Fruit fly (Drosophila melanogaster): ENCODE data around the gene Gyc32E.
A peak's percentile ranks its signal among the peaks of the same experiment; 100 is the strongest.

The Gyc32E gene

dm6 chr2L:11148969-11149368 lies at the start of gene Gyc32E:
Gyc32E (minus strand) TSS chr2L:11149101.
- TF ChIP-seq CG8478 (optimal IDR thresholded peaks at IDR 0.05), result no peak

DNA sequence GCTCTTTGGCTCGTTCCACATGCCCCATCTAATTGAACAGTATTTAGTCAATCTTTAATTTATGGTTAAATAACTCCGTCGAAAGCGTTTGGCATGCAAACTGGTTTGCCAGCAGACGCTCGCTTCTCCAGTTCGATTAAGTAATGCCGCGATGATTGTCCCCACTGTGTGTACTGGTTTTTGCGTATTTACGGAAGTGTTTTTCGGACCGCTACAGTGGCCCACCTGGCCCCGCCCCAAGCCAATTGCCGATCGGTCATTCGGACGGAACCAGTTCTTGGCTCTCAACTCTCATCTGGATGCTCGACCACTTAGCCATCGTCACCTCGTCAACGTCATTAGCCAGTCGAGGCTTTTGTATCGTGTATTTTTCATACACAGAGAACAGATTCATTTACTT lies 47.9 kb upstream of the Gyc32E start:
- TF ChIP-seq CTCF (optimal IDR thresholded peaks at IDR 0.05), result no peak
- no peak for TF ChIP-seq CG8478 (optimal IDR thresholded peaks at IDR 0.05)

dm6 chr2L:11196219-11196618 lies 47.3 kb upstream of the Gyc32E start:
- TF ChIP-seq CTCF (optimal IDR thresholded peaks at IDR 0.05) (no peak), CG8478 (optimal IDR thresholded peaks at IDR 0.05) (no peak)

DNA sequence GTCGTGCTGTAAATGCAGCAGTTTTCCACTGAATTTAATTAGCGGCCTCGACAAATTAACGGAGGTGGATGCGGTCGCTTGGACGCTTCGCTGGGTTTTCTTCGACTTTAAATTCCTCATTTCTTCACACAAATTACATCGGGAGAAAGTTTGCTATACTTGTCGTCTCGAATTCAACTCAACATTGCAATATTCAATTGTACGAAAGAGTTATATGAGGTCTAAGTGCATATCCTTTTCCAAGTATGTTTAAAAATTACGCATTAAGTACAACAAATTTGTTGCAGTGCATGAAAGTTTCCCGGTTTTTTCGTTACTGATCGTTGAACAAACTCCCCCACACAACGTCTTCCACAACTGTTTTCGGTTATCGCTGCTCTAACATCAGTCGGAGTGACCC lies 43.8 kb upstream of the Gyc32E start:
- no peak for TF ChIP-seq CG8478 (optimal IDR thresholded peaks at IDR 0.05)
- TF ChIP-seq CTCF (optimal IDR thresholded peaks at IDR 0.05), result no peak

DNA sequence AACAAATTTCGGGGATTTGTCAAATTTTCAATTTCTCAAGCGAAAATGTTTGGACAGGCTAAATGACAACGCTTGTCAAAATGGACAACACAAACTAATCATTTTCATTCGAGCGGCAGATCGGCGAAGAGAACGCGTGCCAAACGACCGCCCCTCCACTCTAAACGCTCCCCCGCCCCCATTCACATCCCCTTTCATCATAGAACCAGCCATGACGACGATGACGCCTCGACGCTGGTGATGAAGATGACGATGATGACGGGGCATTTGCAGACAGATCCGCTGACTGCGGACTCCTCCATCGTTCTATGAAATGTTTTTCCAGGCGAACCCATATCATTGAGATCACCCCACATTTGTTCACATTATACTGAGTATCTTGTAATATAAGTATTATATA lies 41.3 kb upstream of the Gyc32E start:
- TF ChIP-seq CTCF (optimal IDR thresholded peaks at IDR 0.05) (no peak), CG8478 (optimal IDR thresholded peaks at IDR 0.05) (no peak)

- no peak for TF ChIP-seq CTCF (optimal IDR thresholded peaks at IDR 0.05)
- TF ChIP-seq CG8478 (optimal IDR thresholded peaks at IDR 0.05), result no peak
Measured at dm6 chr2L:11189116-11189449, 40.2 kb upstream of the Gyc32E start.

- no peak for TF ChIP-seq CTCF (optimal IDR thresholded peaks at IDR 0.05)
- TF ChIP-seq CG8478 (optimal IDR thresholded peaks at IDR 0.05), result no peak
Measured at dm6 chr2L:11188395-11189115, 39.7 kb upstream of the Gyc32E start.

DNA sequence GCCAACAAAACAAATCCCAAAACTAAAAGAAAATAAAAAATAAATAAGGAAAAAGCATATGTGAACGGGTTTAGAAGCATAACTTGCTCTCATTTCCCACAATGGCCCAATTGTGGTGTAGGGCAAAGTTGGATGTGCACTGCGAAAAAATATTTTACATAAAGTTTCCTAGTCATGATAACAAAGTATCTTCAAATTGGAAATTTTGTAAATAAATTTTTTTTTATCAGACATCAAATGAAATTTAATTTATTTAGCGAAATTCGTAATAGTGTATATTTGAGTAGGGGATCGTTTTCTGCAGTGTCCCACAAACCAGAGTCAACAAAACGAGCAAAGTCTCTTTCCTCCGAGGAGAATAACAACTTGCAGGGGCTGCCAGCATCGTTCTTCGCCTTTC lies 35.2 kb upstream of the Gyc32E start:
- TF ChIP-seq CTCF (optimal IDR thresholded peaks at IDR 0.05) (no peak), CG8478 (optimal IDR thresholded peaks at IDR 0.05) (no peak)

DNA sequence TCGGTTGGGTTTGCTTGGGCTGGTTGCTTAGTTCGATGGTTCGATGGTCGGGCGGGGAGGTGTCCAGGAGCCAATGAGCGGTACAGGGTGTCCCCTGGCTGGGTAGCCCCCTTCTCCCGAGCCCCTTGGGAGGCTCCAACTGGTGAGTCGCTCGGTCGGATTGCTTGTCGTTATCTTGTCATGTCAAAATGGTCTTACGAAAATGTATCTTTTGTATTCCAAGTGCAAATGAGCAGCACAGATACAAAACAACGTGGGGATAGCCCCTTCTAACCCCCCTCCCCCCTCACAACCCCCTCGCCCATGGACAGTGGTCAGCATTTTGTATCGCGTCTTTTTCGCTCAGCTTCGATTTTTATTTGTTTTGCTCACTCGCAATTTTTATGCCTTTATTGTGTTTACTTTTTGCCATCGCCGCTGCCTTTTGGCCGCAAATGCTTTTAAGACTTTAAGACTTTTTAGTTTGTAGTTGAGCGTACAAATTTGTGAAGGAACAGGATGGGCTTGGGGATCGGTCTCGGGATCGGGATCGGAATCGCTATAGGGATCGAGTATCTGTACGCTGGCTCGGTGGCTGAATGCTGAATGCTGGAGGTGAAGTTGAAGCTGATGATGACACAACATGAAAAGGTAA lies 33.8 kb upstream of the Gyc32E start:
- TF ChIP-seq CTCF (optimal IDR thresholded peaks at IDR 0.05), result no peak
- no peak for TF ChIP-seq CG8478 (optimal IDR thresholded peaks at IDR 0.05)

DNA sequence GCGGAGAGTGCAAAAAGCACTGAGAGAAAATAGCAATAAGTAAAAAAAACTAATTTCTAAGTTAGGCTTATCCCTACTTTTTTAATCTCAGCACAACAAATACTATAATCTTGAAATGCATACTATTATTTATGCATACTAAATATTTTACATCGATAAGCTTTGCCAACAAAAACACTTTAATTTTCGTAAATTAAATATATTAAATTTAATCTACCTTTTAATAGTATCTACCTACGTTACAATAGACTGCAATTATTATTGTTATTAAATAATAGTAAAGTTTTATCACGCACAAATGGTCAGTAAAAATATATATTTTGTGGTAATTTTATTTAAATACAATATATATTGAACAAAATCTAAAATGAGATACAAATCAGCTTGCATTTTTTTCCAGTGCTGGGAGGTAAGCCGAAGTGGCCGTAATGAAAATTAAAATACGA lies 33.3 kb upstream of the Gyc32E start:
- TF ChIP-seq CTCF (optimal IDR thresholded peaks at IDR 0.05) (no peak), CG8478 (optimal IDR thresholded peaks at IDR 0.05) (no peak)

dm6 chr2L:11178826-11179391 lies 30.0 kb upstream of the Gyc32E start, which contains the start of gene Boh2:
Boh2 (plus strand) TSS chr2L:11179032.
- TF ChIP-seq CG8478 (optimal IDR thresholded peaks at IDR 0.05) (no peak), CTCF (optimal IDR thresholded peaks at IDR 0.05) (peak in 1 of 2 experiments; percentile 8)

dm6 chr2L:11178334-11178733 lies 29.4 kb upstream of the Gyc32E start:
- TF ChIP-seq CG8478 (optimal IDR thresholded peaks at IDR 0.05) (no peak), CTCF (optimal IDR thresholded peaks at IDR 0.05) (no peak)

DNA sequence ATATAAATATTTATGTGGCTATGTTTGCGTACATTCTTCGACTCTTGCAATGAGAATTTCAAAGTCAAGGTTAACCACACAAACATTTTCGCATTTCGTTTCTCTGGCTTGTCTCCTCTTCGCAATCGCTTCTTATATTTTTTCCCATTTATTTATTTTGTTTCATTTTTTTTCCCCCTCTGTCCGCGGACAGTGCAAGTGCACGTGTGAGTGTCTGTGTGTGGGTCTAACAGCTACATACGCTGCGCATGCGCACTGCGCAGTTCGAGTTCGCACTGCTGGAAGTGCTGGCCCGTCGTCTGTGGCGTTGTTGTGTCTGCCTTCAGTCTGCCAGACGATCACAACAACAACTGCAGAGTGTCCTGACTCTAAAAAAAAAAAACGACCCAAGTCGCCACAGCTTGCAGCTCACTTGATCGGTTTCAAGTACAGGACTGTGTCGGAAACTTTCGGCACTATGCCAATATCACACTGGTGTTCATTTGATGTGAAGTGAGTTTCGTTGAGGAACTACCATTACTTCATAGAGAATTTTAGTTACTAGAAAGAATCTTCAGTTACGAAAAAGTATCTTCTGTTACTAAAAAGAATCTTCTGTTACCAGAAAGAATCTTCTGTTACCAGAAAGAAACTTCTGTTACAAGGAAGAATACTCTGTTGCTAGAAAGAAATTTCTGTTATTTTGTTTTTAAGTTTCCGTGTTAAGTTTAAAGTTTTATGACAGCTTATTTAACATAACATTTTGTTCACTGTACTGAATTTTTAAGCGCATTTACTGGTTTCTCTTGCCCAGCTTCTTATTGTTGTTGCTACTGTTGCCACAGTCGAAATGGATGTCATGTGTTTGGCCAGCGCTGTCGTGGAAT lies 26.7 kb upstream of the Gyc32E start:
- no peak for TF ChIP-seq CG8478 (optimal IDR thresholded peaks at IDR 0.05)
- TF ChIP-seq CTCF (optimal IDR thresholded peaks at IDR 0.05), result no peak

- TF ChIP-seq CTCF (optimal IDR thresholded peaks at IDR 0.05) (peak; percentile 79 to 92), CG8478 (optimal IDR thresholded peaks at IDR 0.05) (no peak)
Measured at dm6 chr2L:11171615-11172356, 22.9 kb upstream of the Gyc32E start, which contains the start of gene Vm32E. Vm32E (minus strand) TSS chr2L:11171665.

DNA sequence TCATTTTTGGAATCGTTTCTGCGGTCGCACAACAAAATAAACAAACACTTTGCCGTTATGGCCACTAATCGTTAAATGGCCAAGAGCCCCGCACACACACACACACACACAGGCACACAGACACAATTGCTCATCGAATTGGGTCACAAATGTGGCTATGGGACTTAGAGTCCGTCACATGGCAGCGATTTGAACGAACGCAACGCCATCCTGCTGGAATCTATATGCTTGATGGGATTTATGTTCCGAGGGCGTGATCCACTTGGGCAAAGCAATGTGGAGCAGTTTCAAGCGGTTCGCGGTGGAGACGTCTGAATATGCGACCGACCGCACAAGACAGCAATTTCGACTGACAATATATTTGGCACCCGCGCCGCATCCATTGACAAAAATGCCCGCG lies 21.6 kb upstream of the Gyc32E start:
- TF ChIP-seq CG8478 (optimal IDR thresholded peaks at IDR 0.05), result no peak
- no peak for TF ChIP-seq CTCF (optimal IDR thresholded peaks at IDR 0.05)

Measured in S2 (cell line).